Worm (Caenorhabditis elegans) whole organism, L3 larva: Measurements from ENCODE around the gene nspg-8.

ENCODE experiments used
- ama-1 ChIP-seq: fragments of 150-350 bp; optimal IDR thresholded peaks from 2 replicates; lab custom pipeline; 2018
- ceh-82 ChIP-seq: fragments of 150-350 bp; optimal IDR thresholded peaks from 2 replicates; lab custom pipeline; 2014; ENCODE audit warnings: missing biosample characterization, missing genetic modification characterization
- lsy-12 ChIP-seq: sonication (generic microtip); optimal IDR thresholded peaks from 2 replicates; lab custom pipeline; 2016; ENCODE audit warnings: mild to moderate bottlenecking, missing genetic modification characterization, missing compliant biosample characterization
- nfya-1 ChIP-seq: sonication (generic microtip); optimal IDR thresholded peaks from 2 replicates; lab custom pipeline; 2017; ENCODE audit warnings: missing genetic modification characterization, mild to moderate bottlenecking, missing compliant biosample characterization, antibody characterized with exemption, moderate library complexity; ENCODE audit not compliant: insufficient read depth
- nhr-11 ChIP-seq: fragments of 150-350 bp; optimal IDR thresholded peaks from 2 replicates; lab custom pipeline; 2014; ENCODE audit warnings: missing biosample characterization, missing genetic modification characterization
- nhr-12 ChIP-seq: fragments of 150-350 bp; optimal IDR thresholded peaks from 2 replicates; lab custom pipeline; 2014; ENCODE audit warnings: missing biosample characterization, missing genetic modification characterization
- nhr-237 ChIP-seq: fragments of 150-350 bp; optimal IDR thresholded peaks from 2 replicates; lab custom pipeline; 2014; ENCODE audit warnings: missing biosample characterization, missing genetic modification characterization
- nhr-28 ChIP-seq: fragments of 150-350 bp; optimal IDR thresholded peaks from 2 replicates; lab custom pipeline; 2014; ENCODE audit warnings: missing biosample characterization, missing genetic modification characterization
- nhr-76 ChIP-seq: fragments of 150-350 bp; sonication (generic microtip); optimal IDR thresholded peaks from 5 replicates; lab custom pipeline; 2014; ENCODE audit warnings: missing biosample characterization, missing genetic modification characterization
- nhr-77 ChIP-seq: fragments of 150-350 bp; optimal IDR thresholded peaks from 2 replicates; lab custom pipeline; 2014; ENCODE audit warnings: missing biosample characterization, missing genetic modification characterization
- pha-4 ChIP-seq: fragments of 150-350 bp; optimal IDR thresholded peaks from 2 replicates; lab custom pipeline; 2014; ENCODE audit warnings: missing biosample characterization, missing genetic modification reagents, missing genetic modification characterization
- snpc-4 ChIP-seq: fragments of 150-350 bp; optimal IDR thresholded peaks from 2 replicates; lab custom pipeline; 2014; ENCODE audit warnings: missing biosample characterization, missing genetic modification characterization
- unc-39 ChIP-seq: sonication (generic microtip); optimal IDR thresholded peaks from 4 replicates; lab custom pipeline; 2017; ENCODE audit warnings: missing biosample characterization, missing genetic modification characterization
- unc-62 ChIP-seq: fragments of 150-350 bp; sonication (generic microtip); optimal IDR thresholded peaks from 4 replicates; lab custom pipeline; 2014; ENCODE audit warnings: missing biosample characterization, missing genetic modification reagents, missing genetic modification characterization

DNA sequence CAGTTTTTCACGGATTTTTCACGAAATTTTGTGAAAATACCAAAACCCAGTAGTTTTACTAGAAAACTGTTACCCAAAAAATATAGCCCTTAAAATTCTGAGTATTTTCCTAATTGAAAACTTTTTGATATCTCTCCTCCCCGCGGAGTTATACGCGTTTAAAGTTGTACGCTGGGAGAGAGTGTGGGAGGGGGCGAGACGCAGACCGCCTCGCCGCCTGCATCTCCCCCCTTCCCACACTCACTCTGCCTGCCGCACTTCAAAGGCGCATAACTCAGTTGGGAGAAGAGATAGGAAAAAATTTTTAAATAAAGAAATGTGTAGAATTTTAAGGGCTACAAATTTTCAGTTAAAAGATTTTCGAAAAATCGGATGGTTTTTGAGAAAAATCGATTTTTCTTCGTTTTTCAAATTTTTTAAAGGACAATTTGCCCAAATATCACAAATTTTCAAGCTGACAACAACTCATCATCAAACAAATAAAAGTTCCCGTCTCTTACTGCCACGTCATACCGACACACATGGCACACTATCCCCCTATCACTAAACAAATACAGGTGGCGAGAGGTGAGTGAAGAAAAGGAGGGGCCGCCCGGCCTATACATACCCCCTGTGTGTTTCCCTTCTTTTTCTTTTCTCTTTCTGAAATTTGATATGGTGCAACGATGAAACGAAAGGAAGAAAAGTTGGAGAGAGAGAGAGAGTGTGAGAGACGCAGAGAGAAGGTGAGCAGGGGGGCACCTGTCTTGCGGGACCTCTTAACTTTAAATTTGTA is 41.6 kb downstream of the nspg-8 start:
- TF ChIP-seq nhr-76 (tag; lab: Kevin White, UChicago) (no peak), unc-62 (GFP tag; lab: Kevin White, UChicago) (no peak), ama-1 (lab: Kevin White, UChicago) (no peak), unc-39 (no peak), nhr-12 (tag; lab: Kevin White, UChicago) (no peak), pha-4 (peak; percentile 92), nhr-28 (tag; lab: Kevin White, UChicago) (no peak), nhr-11 (tag; lab: Kevin White, UChicago) (no peak), snpc-4 (tag; lab: Kevin White, UChicago) (no peak), nfya-1 (no peak), nhr-237 (tag; lab: Kevin White, UChicago) (no peak), lsy-12 (tag; lab: Kevin White, UChicago) (no peak), ceh-82 (tag; lab: Kevin White, UChicago) (no peak), nhr-77 (tag; lab: Kevin White, UChicago) (no peak)
